Worm (Caenorhabditis elegans) whole organism, L1 larva: ENCODE results near the gene trpp-12.

ENCODE experiments used
- ama-1 ChIP-seq: fragments of 150-350 bp; optimal IDR thresholded peaks from 2 replicates; lab custom pipeline; 2014
- nhr-47 ChIP-seq: sonication (generic microtip); optimal IDR thresholded peaks from 2 replicates; lab custom pipeline; 2016; ENCODE audit warnings: mild to moderate bottlenecking, missing genetic modification characterization, moderate library complexity, missing compliant biosample characterization
- pax-3 ChIP-seq: fragments of 200-800 bp; sonication (Bioruptor generic); optimal IDR thresholded peaks from 2 replicates; lab custom pipeline; 2018; ENCODE audit warnings: mild to moderate bottlenecking, missing genetic modification characterization, moderate library complexity, missing compliant biosample characterization
- skn-1 ChIP-seq: fragments of 150-350 bp; optimal IDR thresholded peaks from 2 replicates; lab custom pipeline; 2014; ENCODE audit warnings: missing biosample characterization, missing genetic modification characterization
- tbx-2 ChIP-seq: sonication (generic microtip); optimal IDR thresholded peaks from 2 replicates; lab custom pipeline; 2016; ENCODE audit warnings: missing genetic modification characterization, missing compliant biosample characterization
- unc-62 ChIP-seq: fragments of 150-350 bp; optimal IDR thresholded peaks from 2 replicates; lab custom pipeline; 2014; ENCODE audit warnings: missing biosample characterization, missing genetic modification reagents, missing genetic modification characterization
- ztf-11 ChIP-seq, 2 experiments: sonication (generic microtip); optimal IDR thresholded peaks; 2 replicates each; lab custom pipeline; 2016 to 2017; ENCODE audit warnings: missing genetic modification characterization in 2 of 2, missing biosample characterization in 1 of 2, missing compliant biosample characterization in 1 of 2

DNA sequence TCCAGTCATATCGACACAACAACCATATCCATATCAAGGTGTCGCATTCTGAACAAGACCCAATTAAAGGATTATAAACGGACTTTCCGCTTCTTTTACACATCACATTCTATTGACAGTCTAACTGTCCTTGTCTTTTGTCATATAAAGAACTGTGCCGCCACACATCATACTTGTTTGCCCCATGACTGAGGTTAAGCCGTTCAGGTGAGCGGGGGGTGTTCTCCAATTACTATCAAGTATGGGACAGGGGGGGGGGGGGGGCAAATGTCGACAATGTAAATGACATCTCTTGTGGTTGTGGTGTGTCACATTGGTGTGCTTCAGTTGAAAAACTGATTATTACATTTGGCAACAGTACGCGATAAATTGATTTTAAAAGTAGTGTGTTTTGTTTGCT is 24.3 kb downstream of the trpp-12 start:
- TF ChIP-seq skn-1 (tag; lab: Kevin White, UChicago) (no peak), tbx-2 (no peak), pax-3 (tag; lab: Kevin White, UChicago) (no peak), unc-62 (GFP tag; lab: Kevin White, UChicago) (no peak), ama-1 (lab: Kevin White, UChicago) (no peak), ztf-11 (tag; optimal IDR thresholded peaks at IDR 0.05; lab: Kevin White, UChicago) (no peak), nhr-47 (tag; lab: Kevin White, UChicago) (no peak)
